Worm (Caenorhabditis elegans): ENCODE results near the gene F42G2.5.

DNA sequence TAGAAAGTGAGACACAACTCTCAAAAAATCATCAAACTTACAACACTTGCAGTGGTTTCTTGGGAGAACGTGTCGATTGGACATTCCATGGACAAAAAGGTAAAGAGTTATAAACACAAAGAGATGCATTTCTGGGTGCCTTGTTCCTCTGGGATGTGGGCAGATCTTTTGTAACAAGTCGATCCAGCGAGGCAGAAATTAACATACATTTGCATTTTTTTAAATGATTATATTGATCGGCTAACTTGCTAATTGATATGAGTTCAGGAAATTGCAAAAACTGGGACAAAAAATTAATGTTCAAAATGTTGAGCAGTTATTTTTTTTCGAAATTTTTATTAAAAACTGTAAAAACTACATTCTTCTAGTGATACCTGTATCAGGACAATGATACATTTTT lies 40.0 kb downstream of the F42G2.5 start, which contains the start of gene F16G10.6:
- TF ChIP-seq nhr-120 (GFP tag; IDR thresholded peaks at IDR 0.05): no peak
- TF ChIP-seq unc-62 (GFP tag; optimal IDR thresholded peaks at IDR 0.05): no peak
- no peak for TF ChIP-seq B0261.1 (tag; optimal IDR thresholded peaks at IDR 0.05)
- no peak for TF ChIP-seq pha-4 (tag; optimal IDR thresholded peaks at IDR 0.05)
- TF ChIP-seq sdz-38 (tag; optimal IDR thresholded peaks at IDR 0.05): no peak
- TF ChIP-seq ama-1 (optimal IDR thresholded peaks at IDR 0.05): no peak
- TF ChIP-seq ama-1 (GFP tag; optimal IDR thresholded peaks at IDR 0.05): no peak
- TF ChIP-seq lin-35 (GFP tag; optimal IDR thresholded peaks at IDR 0.05): no peak
